Fruit fly (Drosophila melanogaster) whole organism, embryonic: ENCODE measurements around the gene zfh2.
A peak's percentile ranks its signal among the peaks of the same experiment; 100 is the strongest.

Source experiments
- B-H2 ChIP-seq: fragments of 200-800 bp; sonication (Bioruptor generic); optimal IDR thresholded peaks from 2 replicates; lab custom pipeline; 2018; ENCODE audit warnings: missing biosample characterization, mild to moderate bottlenecking, missing genetic modification characterization
- Bdp1 ChIP-seq: fragments of 200-800 bp; sonication (Bioruptor generic); optimal IDR thresholded peaks from 3 replicates; lab custom pipeline; 2016; ENCODE audit warnings: missing biosample characterization, missing genetic modification characterization
- C15 ChIP-seq: fragments of 200-800 bp; sonication (Bioruptor generic); IDR thresholded peaks from 3 replicates; pipeline ENCODE4 v1.3.6; 2022; ENCODE audit warnings: missing biosample characterization, missing genetic modification characterization
- CG11560 ChIP-seq: fragments of 200-800 bp; sonication (Bioruptor generic); IDR thresholded peaks from 3 replicates; pipeline ENCODE4 v1.3.6; 2022; ENCODE audit warnings: missing biosample characterization, missing genetic modification characterization
- CG12391 ChIP-seq: fragments of 200-800 bp; sonication (Bioruptor generic); optimal IDR thresholded peaks from 3 replicates; lab custom pipeline; 2018; ENCODE audit warnings: missing biosample characterization, mild to moderate bottlenecking, missing genetic modification characterization, moderate library complexity
- CG12744 ChIP-seq: fragments of 200-800 bp; sonication (Bioruptor generic); optimal IDR thresholded peaks from 2 replicates; lab custom pipeline; 2016; ENCODE audit warnings: missing biosample characterization, missing genetic modification characterization
- CG14441 ChIP-seq: fragments of 200-800 bp; sonication (Bioruptor generic); IDR thresholded peaks from 2 replicates; pipeline ENCODE4 v1.3.6; 2022; ENCODE audit warnings: missing biosample characterization, missing genetic modification characterization
- CG15073 ChIP-seq: fragments of 200-800 bp; sonication (Bioruptor generic); optimal IDR thresholded peaks from 2 replicates; lab custom pipeline; 2016; ENCODE audit warnings: missing biosample characterization, missing genetic modification characterization
- CG1529 ChIP-seq: fragments of 200-800 bp; sonication (Bioruptor generic); optimal IDR thresholded peaks from 3 replicates; lab custom pipeline; 2018; ENCODE audit warnings: missing biosample characterization, missing genetic modification characterization
- CG15514 ChIP-seq: fragments of 200-800 bp; sonication (Bioruptor generic); optimal IDR thresholded peaks from 3 replicates; lab custom pipeline; 2017; ENCODE audit warnings: missing biosample characterization, missing genetic modification characterization, mild to moderate bottlenecking, moderate library complexity, missing genetic modification reagents
- CG1602 ChIP-seq: fragments of 200-800 bp; sonication (Bioruptor generic); optimal IDR thresholded peaks from 3 replicates; lab custom pipeline; 2016; ENCODE audit warnings: missing biosample characterization, missing genetic modification characterization
- CG17359 ChIP-seq: fragments of 200-800 bp; sonication (Bioruptor generic); optimal IDR thresholded peaks from 3 replicates; lab custom pipeline; 2018; ENCODE audit warnings: missing biosample characterization, mild to moderate bottlenecking, missing genetic modification characterization, moderate library complexity
- CG17829 ChIP-seq: fragments of 200-800 bp; optimal IDR thresholded peaks from 2 replicates; lab custom pipeline; 2019; ENCODE audit warnings: missing biosample characterization, mild to moderate bottlenecking, missing genetic modification characterization, moderate library complexity
- CG18262 ChIP-seq: fragments of 200-800 bp; optimal IDR thresholded peaks from 3 replicates; lab custom pipeline; 2019; ENCODE audit warnings: missing biosample characterization, mild to moderate bottlenecking, missing genetic modification characterization, moderate library complexity
- CG2202 ChIP-seq: fragments of 200-800 bp; sonication (Bioruptor generic); optimal IDR thresholded peaks from 2 replicates; lab custom pipeline; 2018; ENCODE audit warnings: missing biosample characterization, mild to moderate bottlenecking, missing genetic modification characterization
- CG34224 ChIP-seq: fragments of 200-800 bp; sonication (Bioruptor generic); IDR thresholded peaks from 3 replicates; pipeline ENCODE4 v1.3.6; 2022; ENCODE audit warnings: missing biosample characterization, missing genetic modification characterization; ENCODE audit not compliant: partially characterized antibody
- CG43689 ChIP-seq: fragments of 200-800 bp; sonication (Bioruptor generic); IDR thresholded peaks from 2 replicates; pipeline ENCODE4 v1.3.6; 2022; ENCODE audit warnings: missing biosample characterization, missing genetic modification characterization
- CG7556 ChIP-seq: fragments of 200-800 bp; sonication (Bioruptor generic); optimal IDR thresholded peaks from 2 replicates; lab custom pipeline; 2017; ENCODE audit warnings: missing biosample characterization, mild to moderate bottlenecking, missing genetic modification characterization
- CG8281 ChIP-seq: fragments of 200-800 bp; sonication (Bioruptor generic); optimal IDR thresholded peaks from 2 replicates; lab custom pipeline; 2018; ENCODE audit warnings: missing biosample characterization, mild to moderate bottlenecking, missing genetic modification characterization, moderate library complexity
- CG8290 ChIP-seq, 3 experiments: fragments of 200-800 bp; sonication (Bioruptor generic); optimal IDR thresholded peaks; 2 replicates each; lab custom pipeline; 2016 to 2019; ENCODE audit warnings: missing biosample characterization in 3 of 3, missing genetic modification characterization in 3 of 3, mild to moderate bottlenecking in 2 of 3, moderate library complexity in 1 of 3
- CG8944 ChIP-seq: fragments of 200-800 bp; sonication (Bioruptor generic); optimal IDR thresholded peaks from 3 replicates; lab custom pipeline; 2016; ENCODE audit warnings: missing biosample characterization, missing genetic modification characterization
- CHES-1-like ChIP-seq: fragments of 200-800 bp; sonication (Bioruptor generic); optimal IDR thresholded peaks from 2 replicates; lab custom pipeline; 2016; ENCODE audit warnings: missing biosample characterization, missing genetic modification characterization
- Camta ChIP-seq: fragments of 200-800 bp; sonication (Bioruptor generic); optimal IDR thresholded peaks from 2 replicates; lab custom pipeline; 2016; ENCODE audit warnings: missing biosample characterization, missing genetic modification characterization
- D19B ChIP-seq: fragments of 200-800 bp; sonication (Bioruptor generic); optimal IDR thresholded peaks from 2 replicates; lab custom pipeline; 2017; ENCODE audit warnings: missing biosample characterization, mild to moderate bottlenecking, missing genetic modification characterization
- Dll ChIP-seq: fragments of 200-800 bp; sonication (Bioruptor generic); IDR thresholded peaks from 4 replicates; pipeline ENCODE4 v1.3.6; 2022; ENCODE audit warnings: missing biosample characterization, missing genetic modification characterization; ENCODE audit not compliant: partially characterized antibody
- ERR ChIP-seq: fragments of 200-800 bp; sonication (Bioruptor generic); optimal IDR thresholded peaks from 2 replicates; lab custom pipeline; 2016; ENCODE audit warnings: missing biosample characterization, missing genetic modification characterization
- Hmr ChIP-seq: fragments of 200-800 bp; sonication (Bioruptor generic); optimal IDR thresholded peaks from 3 replicates; lab custom pipeline; 2017; ENCODE audit warnings: mild to moderate bottlenecking, missing biosample characterization, missing genetic modification reagents, missing genetic modification characterization
- Kr ChIP-seq: fragments of 200-800 bp; sonication (Bioruptor generic); optimal IDR thresholded peaks from 2 replicates; lab custom pipeline; 2017; ENCODE audit warnings: missing biosample characterization, mild to moderate bottlenecking, missing genetic modification characterization
- Nf-YA ChIP-seq: fragments of 200-800 bp; sonication (Bioruptor generic); IDR thresholded peaks from 2 replicates; pipeline ENCODE4 v1.3.6; 2022; ENCODE audit warnings: missing biosample characterization, missing genetic modification characterization
- Pdp1 ChIP-seq, 2 experiments: fragments of 200-800 bp; sonication (Bioruptor generic); optimal IDR thresholded peaks; 3 replicates each; lab custom pipeline; 2016; ENCODE audit warnings: missing biosample characterization in 2 of 2, missing genetic modification characterization in 2 of 2, mild to moderate bottlenecking in 1 of 2, moderate library complexity in 1 of 2
- Scr ChIP-seq: fragments of 200-800 bp; sonication (Bioruptor generic); IDR thresholded peaks from 2 replicates; pipeline ENCODE4 v1.3.6; 2022; ENCODE audit warnings: missing biosample characterization, missing genetic modification characterization; ENCODE audit not compliant: partially characterized antibody
- ato ChIP-seq: fragments of 200-800 bp; sonication (Bioruptor generic); IDR thresholded peaks from 2 replicates; pipeline ENCODE4 v1.3.6; 2022; ENCODE audit warnings: missing biosample characterization, missing genetic modification characterization; ENCODE audit not compliant: partially characterized antibody
- bab2 ChIP-seq: fragments of 200-800 bp; sonication (Bioruptor generic); optimal IDR thresholded peaks from 2 replicates; lab custom pipeline; 2016; ENCODE audit warnings: missing biosample characterization, missing genetic modification characterization
- cad ChIP-seq: fragments of >200 bp; optimal IDR thresholded peaks from 2 replicates; lab custom pipeline; 2017; ENCODE audit warnings: missing biosample characterization, missing genetic modification characterization
- chinmo ChIP-seq: fragments of 200-800 bp; sonication (Bioruptor generic); IDR thresholded peaks from 4 replicates; pipeline ENCODE4 v1.3.6; 2022; ENCODE audit warnings: missing biosample characterization, missing genetic modification characterization; ENCODE audit not compliant: partially characterized antibody
- dimm ChIP-seq: fragments of 200-800 bp; sonication (Bioruptor generic); IDR thresholded peaks from 2 replicates; pipeline ENCODE4 v1.3.6; 2022; ENCODE audit warnings: missing biosample characterization, missing genetic modification characterization
- eyg ChIP-seq: fragments of 200-800 bp; sonication (Bioruptor generic); optimal IDR thresholded peaks from 3 replicates; lab custom pipeline; 2016; ENCODE audit warnings: missing biosample characterization, missing genetic modification characterization
- fd102C ChIP-seq: fragments of 200-800 bp; sonication (Bioruptor generic); optimal IDR thresholded peaks from 2 replicates; lab custom pipeline; 2018; ENCODE audit warnings: missing biosample characterization, mild to moderate bottlenecking, missing genetic modification characterization, moderate library complexity
- her ChIP-seq: fragments of 200-800 bp; sonication (Bioruptor generic); optimal IDR thresholded peaks from 2 replicates; lab custom pipeline; 2016; ENCODE audit warnings: missing biosample characterization, missing genetic modification characterization
- hth ChIP-seq: fragments of >200 bp; optimal IDR thresholded peaks from 2 replicates; lab custom pipeline; 2017; ENCODE audit warnings: inconsistent platforms
- lab ChIP-seq: fragments of 200-800 bp; sonication (Bioruptor generic); optimal IDR thresholded peaks from 3 replicates; lab custom pipeline; 2017; ENCODE audit warnings: missing biosample characterization, missing genetic modification characterization, mild to moderate bottlenecking, moderate library complexity, missing genetic modification reagents
- lbe ChIP-seq: fragments of 200-800 bp; sonication (Bioruptor generic); optimal IDR thresholded peaks from 2 replicates; lab custom pipeline; 2016; ENCODE audit warnings: missing biosample characterization, mild to moderate bottlenecking, missing genetic modification characterization
- lilli ChIP-seq: fragments of 200-800 bp; sonication (Bioruptor generic); optimal IDR thresholded peaks from 3 replicates; lab custom pipeline; 2016; ENCODE audit warnings: missing biosample characterization, missing genetic modification characterization
- pan ChIP-seq, 4 experiments: fragments of >200 bp in 3 of 4; fragments of 200-800 bp in 1 of 4; sonication (Bioruptor generic) in 1 of 4; optimal IDR thresholded peaks in 3 of 4; IDR thresholded peaks in 1 of 4; 2 replicates each; pipeline versions ENCODE4 v1.3.6 to Lab custom; 2017 to 2022; ENCODE audit warnings: missing biosample characterization in 2 of 4, missing genetic modification characterization in 2 of 4, mixed read lengths in 1 of 4
- pita ChIP-seq: fragments of 200-800 bp; sonication (Bioruptor generic); optimal IDR thresholded peaks from 2 replicates; lab custom pipeline; 2017; ENCODE audit warnings: missing biosample characterization, mild to moderate bottlenecking, missing genetic modification characterization
- pros ChIP-seq: fragments of 200-800 bp; sonication (Bioruptor generic); optimal IDR thresholded peaks from 3 replicates; lab custom pipeline; 2019; ENCODE audit warnings: missing biosample characterization, mild to moderate bottlenecking, missing genetic modification characterization, moderate library complexity
- seq ChIP-seq: fragments of 200-800 bp; sonication (Bioruptor generic); IDR thresholded peaks from 2 replicates; pipeline ENCODE4 v1.3.6; 2022; ENCODE audit warnings: missing biosample characterization, missing genetic modification characterization
- sob ChIP-seq: fragments of 200-800 bp; sonication (Bioruptor generic); IDR thresholded peaks from 2 replicates; pipeline ENCODE4 v1.3.6; 2022; ENCODE audit warnings: missing biosample characterization, missing genetic modification characterization
- wdn ChIP-seq: fragments of 200-800 bp; sonication (Bioruptor generic); IDR thresholded peaks from 2 replicates; pipeline ENCODE4 v1.3.6; 2022; ENCODE audit warnings: missing biosample characterization, missing genetic modification characterization

Gene zfh2

dm6 chr4:486435-486834 is 15.2 kb upstream of the zfh2 start (continued):
- TF ChIP-seq CG1529 (GFP tag; lab: Kevin White, UChicago) (no peak), CG7556 (GFP tag; lab: Kevin White, UChicago) (peak; percentile 27), CG17829 (tag; lab: Kevin White, UChicago) (peak; percentile 74), lab (GFP tag; lab: Kevin White, UChicago) (no peak), CG8281 (no peak), eyg (peak; percentile 45), CHES-1-like (GFP tag; lab: Kevin White, UChicago) (no peak), ato (GFP tag; lab: Robert Waterston, UW) (peak; percentile 96), hth (lab: Kevin White, UChicago) (no peak), ERR (GFP tag; lab: Kevin White, UChicago) (peak; percentile 39), CG8944 (GFP tag; lab: Kevin White, UChicago) (peak; percentile 47), D19B (GFP tag; lab: Kevin White, UChicago) (no peak), CG8290 (GFP tag; optimal IDR thresholded peaks at IDR 0.05; lab: Kevin White, UChicago) (peak; percentile 91), CG8290 (tag; optimal IDR thresholded peaks at IDR 0.05; lab: Kevin White, UChicago) (peak; percentile 35 to 73), Camta (GFP tag; lab: Kevin White, UChicago) (peak; percentile 5), wdn (GFP tag; lab: Robert Waterston, UW) (no peak), Pdp1 (GFP tag; optimal IDR thresholded peaks at IDR 0.05; lab: Kevin White, UChicago) (peak; percentile 2 to 15), CG18262 (tag; lab: Kevin White, UChicago) (peak; percentile 47), dimm (no peak), pan (optimal IDR thresholded peaks at IDR 0.05; lab: Kevin White, UChicago) (no peak), pan (GFP tag; optimal IDR thresholded peaks at IDR 0.05 in 1 of 2, IDR thresholded peaks at IDR 0.05 in 1 of 2) (no peak), CG1602 (GFP tag; lab: Kevin White, UChicago) (no peak), her (peak; percentile 50), pros (no peak), CG34224 (GFP tag; lab: Robert Waterston, UW) (peak; percentile 95), CG15073 (no peak), bab2 (peak; percentile 49), fd102C (GFP tag; lab: Kevin White, UChicago) (no peak), lbe (GFP tag; lab: Kevin White, UChicago) (peak; percentile 34), CG15514 (peak; percentile 74), chinmo (GFP tag; lab: Robert Waterston, UW) (peak; percentile 94), lilli (peak; percentile 58), cad (GFP tag; lab: Kevin White, UChicago) (no peak), Nf-YA (GFP tag; lab: Robert Waterston, UW) (no peak), Dll (GFP tag; lab: Robert Waterston, UW) (peak; percentile 96), Kr (GFP tag; lab: Kevin White, UChicago) (no peak), CG17359 (tag; lab: Kevin White, UChicago) (peak; percentile 47), Bdp1 (no peak), Hmr (peak; percentile 87), seq (GFP tag; lab: Robert Waterston, UW) (no peak), Scr (GFP tag; lab: Robert Waterston, UW) (peak; percentile 92), pita (GFP tag; lab: Kevin White, UChicago) (peak; percentile 92), CG43689 (no peak), CG2202 (tag; lab: Kevin White, UChicago) (no peak), CG11560 (peak; percentile 99), sob (GFP tag; lab: Robert Waterston, UW) (peak; percentile 65; the same call in 1 of the 2 replicates), C15 (GFP tag; lab: Robert Waterston, UW) (0 out of 3 replicates have a peak, but pooled peaks have one; percentile 14), B-H2 (GFP tag; lab: Kevin White, UChicago) (peak; percentile 68), CG14441 (GFP tag; lab: Robert Waterston, UW) (no peak), CG12744 (GFP tag; lab: Kevin White, UChicago) (no peak), CG12391 (peak; percentile 67)
